Worm (Caenorhabditis elegans): Measurements from ENCODE around the gene cpg-9.

- no peak for TF ChIP-seq dao-5 (tag; optimal IDR thresholded peaks at IDR 0.05)
- TF ChIP-seq W03F9.2 (tag; optimal IDR thresholded peaks at IDR 0.05): no peak
- no peak for TF ChIP-seq him-1 (tag; optimal IDR thresholded peaks at IDR 0.05)
These were observed 7.0 kb downstream of the cpg-9 start, which contains the start of gene Y67D8C.6 for ce11 chrIV:3062936-3063439.

Measured in whole organism, L4/young adult.